Worm (Caenorhabditis elegans) whole organism, mixed stage, embryonic: ENCODE results near the gene exo-1.

Experiments
- ceh-39 ChIP-seq: fragments of 150-350 bp; optimal IDR thresholded peaks from 2 replicates; lab custom pipeline; 2014; ENCODE audit warnings: missing biosample characterization, missing genetic modification characterization
- ces-1 ChIP-seq: fragments of 150-350 bp; optimal IDR thresholded peaks from 2 replicates; lab custom pipeline; 2014; ENCODE audit warnings: missing biosample characterization, missing genetic modification reagents, missing genetic modification characterization
- drap-1 ChIP-seq: fragments of 200-800 bp; sonication (Bioruptor generic); optimal IDR thresholded peaks from 3 replicates; lab custom pipeline; 2018; ENCODE audit warnings: mild to moderate bottlenecking, missing genetic modification characterization, missing compliant biosample characterization
- elt-1 ChIP-seq: sonication (generic microtip); optimal IDR thresholded peaks from 2 replicates; lab custom pipeline; 2017; ENCODE audit warnings: missing genetic modification characterization, mild to moderate bottlenecking, missing compliant biosample characterization, antibody characterized with exemption, moderate library complexity, borderline replicate concordance; ENCODE audit not compliant: insufficient read depth
- elt-3 ChIP-seq: fragments of 150-350 bp; optimal IDR thresholded peaks from 2 replicates; lab custom pipeline; 2014; ENCODE audit warnings: missing biosample characterization, missing genetic modification characterization
- mep-1 ChIP-seq: fragments of 150-350 bp; optimal IDR thresholded peaks from 2 replicates; lab custom pipeline; 2017; ENCODE audit warnings: missing biosample characterization, missing genetic modification reagents, missing genetic modification characterization, inconsistent platforms
- nhr-2 ChIP-seq: fragments of 150-350 bp; optimal IDR thresholded peaks from 2 replicates; lab custom pipeline; 2014; ENCODE audit warnings: missing biosample characterization, missing genetic modification characterization
- nhr-237 ChIP-seq: fragments of 150-350 bp; optimal IDR thresholded peaks from 2 replicates; lab custom pipeline; 2014; ENCODE audit warnings: missing biosample characterization, missing genetic modification characterization
- nhr-76 ChIP-seq: sonication (generic microtip); optimal IDR thresholded peaks from 2 replicates; lab custom pipeline; 2017; ENCODE audit warnings: missing biosample characterization, missing genetic modification characterization
- pha-4 ChIP-seq: fragments of 150-350 bp; optimal IDR thresholded peaks from 2 replicates; lab custom pipeline; 2018; ENCODE audit warnings: missing biosample characterization, missing genetic modification reagents, missing genetic modification characterization
- sem-2 ChIP-seq: fragments of 200-800 bp; sonication (Bioruptor generic); optimal IDR thresholded peaks from 2 replicates; lab custom pipeline; 2018; ENCODE audit warnings: mild to moderate bottlenecking, missing genetic modification characterization, missing compliant biosample characterization
- snpc-4 ChIP-seq: fragments of 150-350 bp; optimal IDR thresholded peaks from 2 replicates; lab custom pipeline; 2014; ENCODE audit warnings: missing biosample characterization, missing genetic modification characterization
- unc-39 ChIP-seq: fragments of 150-350 bp; optimal IDR thresholded peaks from 2 replicates; lab custom pipeline; 2014; ENCODE audit warnings: missing biosample characterization, missing genetic modification characterization
- ztf-11 ChIP-seq: fragments of 150-350 bp; optimal IDR thresholded peaks from 2 replicates; lab custom pipeline; 2014; ENCODE audit warnings: missing biosample characterization, missing genetic modification characterization

- TF ChIP-seq ceh-39 (tag; lab: Kevin White, UChicago) (no peak), mep-1 (tag; lab: Kevin White, UChicago) (no peak), ztf-11 (tag; lab: Kevin White, UChicago) (no peak), nhr-237 (tag; lab: Kevin White, UChicago) (no peak), nhr-2 (no peak), nhr-76 (tag; lab: Kevin White, UChicago) (no peak), ces-1 (no peak), elt-3 (tag; lab: Kevin White, UChicago) (no peak), unc-39 (tag; lab: Kevin White, UChicago) (no peak), snpc-4 (tag; lab: Kevin White, UChicago) (no peak), elt-1 (tag; lab: Kevin White, UChicago) (no peak), sem-2 (GFP tag; lab: Kevin White, UChicago) (no peak), pha-4 (tag; lab: Kevin White, UChicago) (no peak), drap-1 (GFP tag; lab: Kevin White, UChicago) (no peak)
These were observed 12.1 kb upstream of the exo-1 start for ce11 chrIII:13411202-13411601.
